Worm (Caenorhabditis elegans) whole organism, L1 larva: ENCODE measurements around the gene daf-6.

Source experiments
- C16A3.4 ChIP-seq: fragments of 150-350 bp; optimal IDR thresholded peaks from 2 replicates; lab custom pipeline; 2014; ENCODE audit warnings: missing biosample characterization, missing genetic modification characterization
- ama-1 ChIP-seq: fragments of 150-350 bp; optimal IDR thresholded peaks from 2 replicates; lab custom pipeline; 2014
- ceh-88 ChIP-seq: fragments of 200-800 bp; sonication (Bioruptor generic); IDR thresholded peaks from 2 replicates; pipeline ENCODE4 v1.3.6; 2022; ENCODE audit warnings: missing genetic modification characterization, missing compliant biosample characterization
- lsy-2 ChIP-seq, 2 experiments: fragments of 150-350 bp; optimal IDR thresholded peaks; 2 replicates each; lab custom pipeline; 2014; ENCODE audit warnings: missing biosample characterization in 2 of 2, missing genetic modification characterization in 2 of 2
- pqm-1 ChIP-seq: sonication (generic microtip); optimal IDR thresholded peaks from 3 replicates; lab custom pipeline; 2017; ENCODE audit warnings: missing biosample characterization, missing genetic modification characterization
- tbx-2 ChIP-seq: sonication (generic microtip); optimal IDR thresholded peaks from 2 replicates; lab custom pipeline; 2016; ENCODE audit warnings: missing genetic modification characterization, missing compliant biosample characterization

- 0 out of 2 replicates have a peak, but pooled peaks have one; percentile 47 for TF ChIP-seq ceh-88 (GFP tag; lab: Robert Waterston, UW)
- TF ChIP-seq ama-1 (lab: Kevin White, UChicago), result no peak
- TF ChIP-seq tbx-2 (tag; lab: Kevin White, UChicago), result peak; percentile 94
- TF ChIP-seq lsy-2 (tag; optimal IDR thresholded peaks at IDR 0.05; lab: Kevin White, UChicago), result peak; percentile 82 to 89
- TF ChIP-seq pqm-1 (tag; lab: Kevin White, UChicago), result no peak
- TF ChIP-seq C16A3.4 (tag; lab: Kevin White, UChicago), result peak; percentile 92
Observed at ce11 chrX:14853712-14854217, 34.5 kb upstream of the daf-6 start, which contains the start of the genes C27C12.1 and C27C12.4.
